Worm (Caenorhabditis elegans) whole organism, midembryonic: ENCODE results near the gene C05E11.7.

ENCODE experiments used
- T22C8.4 ChIP-seq: fragments of 200-800 bp; sonication (Bioruptor generic); IDR thresholded peaks from 2 replicates; pipeline ENCODE4 v1.3.6; 2022; ENCODE audit warnings: missing genetic modification characterization, missing compliant biosample characterization
- flt-1 ChIP-seq: fragments of 200-800 bp; sonication (Bioruptor generic); IDR thresholded peaks from 2 replicates; pipeline ENCODE4 v1.3.6; 2022; ENCODE audit warnings: missing genetic modification characterization, missing compliant biosample characterization
- klf-2 ChIP-seq: fragments of 200-800 bp; sonication (Bioruptor generic); conservative IDR thresholded peaks from 2 replicates; pipeline ENCODE4 v1.3.6; 2022; ENCODE audit warnings: missing genetic modification reagents, missing genetic modification characterization, missing compliant biosample characterization
- med-1 ChIP-seq: sonication (generic microtip); optimal IDR thresholded peaks from 2 replicates; lab custom pipeline; 2017; ENCODE audit warnings: missing genetic modification characterization, mild to moderate bottlenecking, missing compliant biosample characterization, antibody characterized with exemption, missing genetic modification reagents; ENCODE audit not compliant: insufficient read depth
- ref-1 ChIP-seq: fragments of 200-800 bp; sonication (Bioruptor generic); conservative IDR thresholded peaks from 2 replicates; pipeline ENCODE4 v1.3.6; 2022; ENCODE audit warnings: missing genetic modification reagents, missing genetic modification characterization, missing compliant biosample characterization
- tab-1 ChIP-seq: fragments of 200-800 bp; sonication (Bioruptor generic); IDR thresholded peaks from 2 replicates; pipeline ENCODE4 v1.3.6; 2022; ENCODE audit warnings: missing genetic modification characterization, missing compliant biosample characterization
- ztf-23 ChIP-seq: fragments of 200-800 bp; sonication (Bioruptor generic); IDR thresholded peaks from 2 replicates; pipeline ENCODE4 v1.3.6; 2022; ENCODE audit warnings: missing genetic modification reagents, missing genetic modification characterization, missing compliant biosample characterization
- ztf-29 ChIP-seq: fragments of 200-800 bp; sonication (Bioruptor generic); IDR thresholded peaks from 2 replicates; pipeline ENCODE4 v1.3.6; 2022; ENCODE audit warnings: missing genetic modification reagents, missing genetic modification characterization, missing compliant biosample characterization

- TF ChIP-seq T22C8.4 (GFP tag; lab: Robert Waterston, UW) (no peak), ztf-23 (GFP tag; lab: Robert Waterston, UW) (no peak), ztf-29 (GFP tag; lab: Robert Waterston, UW) (no peak), med-1 (no peak), ref-1 (GFP tag; lab: Robert Waterston, UW) (no peak), flt-1 (GFP tag; lab: Robert Waterston, UW) (no peak), tab-1 (no peak), klf-2 (GFP tag; lab: Robert Waterston, UW) (no peak)
These were observed 39.6 kb upstream of the C05E11.7 start for ce11 chrX:4625080-4625479.
